Fruit fly (Drosophila melanogaster): ENCODE data around the gene JMJD7.

The JMJD7 gene

DNA sequence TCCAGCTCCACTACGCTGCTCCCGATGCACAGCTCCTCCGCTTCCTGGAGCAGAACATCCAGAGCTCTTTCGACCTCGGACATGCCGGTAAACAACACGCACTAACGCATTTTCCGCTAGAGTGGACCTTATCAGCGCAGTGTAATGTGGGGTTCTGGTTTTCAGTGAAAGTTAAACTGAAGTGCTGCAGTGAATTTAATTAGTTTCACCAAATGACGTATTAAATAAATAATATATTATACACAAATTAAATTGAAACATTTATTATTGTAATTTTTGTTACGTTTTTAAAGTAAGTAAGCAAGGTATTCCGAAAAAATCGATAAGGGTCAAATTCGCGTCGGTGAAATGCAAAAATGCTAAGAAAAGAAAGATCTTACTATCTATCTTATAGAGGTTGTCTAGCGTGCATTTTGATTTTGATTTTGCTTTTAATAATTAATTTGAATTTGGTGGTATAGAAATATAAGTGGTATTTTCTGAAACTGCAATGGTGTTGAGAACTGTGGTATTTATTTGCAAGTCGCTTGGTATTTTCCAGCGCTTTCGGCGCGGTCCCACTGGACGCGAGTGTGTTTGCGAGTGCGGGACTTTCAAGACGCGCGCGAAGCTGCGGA is at the start of gene JMJD7, which contains the start of gene CG10738 (continued):
- no peak for TF ChIP-seq CG11695 (GFP tag; IDR thresholded peaks at IDR 0.05)
- TF ChIP-seq CG2120 (GFP tag; optimal IDR thresholded peaks at IDR 0.05): peak; percentile 45
- peak; percentile 70 for TF ChIP-seq onecut (GFP tag; IDR thresholded peaks at IDR 0.05)
- peak; percentile 79 for TF ChIP-seq Sox100B (GFP tag; optimal IDR thresholded peaks at IDR 0.05)
- TF ChIP-seq gro (GFP tag; optimal IDR thresholded peaks at IDR 0.05): no peak
- TF ChIP-seq pb (GFP tag; optimal IDR thresholded peaks at IDR 0.05): peak; percentile 39
- peak; percentile 68 for TF ChIP-seq HLH3B (GFP tag; IDR thresholded peaks at IDR 0.05)
- peak; percentile 42; the same call in 1 of the 3 replicates for TF ChIP-seq CG17361 (GFP tag; IDR thresholded peaks at IDR 0.05)
- peak; percentile 8 for TF ChIP-seq Sox102F (GFP tag; optimal IDR thresholded peaks at IDR 0.05)
- 0 out of 3 replicates have a peak, but pooled peaks have one; percentile 4 for TF ChIP-seq sr (GFP tag; IDR thresholded peaks at IDR 0.05)
- TF ChIP-seq Mad (GFP tag; optimal IDR thresholded peaks at IDR 0.05): no peak
- TF ChIP-seq lilli (GFP tag; optimal IDR thresholded peaks at IDR 0.05): peak; percentile 37
- peak; percentile 27 for TF ChIP-seq mirr (GFP tag; optimal IDR thresholded peaks at IDR 0.05)
- no peak for TF ChIP-seq CG12236 (GFP tag; optimal IDR thresholded peaks at IDR 0.05)
- no peak for TF ChIP-seq CG3726 (GFP tag; IDR thresholded peaks at IDR 0.05)
- no peak for TF ChIP-seq ash1 (GFP tag; optimal IDR thresholded peaks at IDR 0.05)
- no peak for TF ChIP-seq Side (GFP tag; optimal IDR thresholded peaks at IDR 0.05)
- TF ChIP-seq trem (tag; optimal IDR thresholded peaks at IDR 0.05): no peak
- peak; percentile 64 for TF ChIP-seq pzg (GFP tag; optimal IDR thresholded peaks at IDR 0.05)
- no peak for TF ChIP-seq Usf (GFP tag; optimal IDR thresholded peaks at IDR 0.05)
- TF ChIP-seq bbx (GFP tag; IDR thresholded peaks at IDR 0.05; ENCODE audit: partially characterized antibody): no peak
- no peak for TF ChIP-seq Myb (GFP tag; optimal IDR thresholded peaks at IDR 0.05)
- TF ChIP-seq unpg (GFP tag; optimal IDR thresholded peaks at IDR 0.05): peak; percentile 26
- TF ChIP-seq lbe (GFP tag; optimal IDR thresholded peaks at IDR 0.05): peak; percentile 26
- no peak for TF ChIP-seq grn (GFP tag; optimal IDR thresholded peaks at IDR 0.05)
- TF ChIP-seq CG6765 (GFP tag; optimal IDR thresholded peaks at IDR 0.05): peak; percentile 15
- peak; percentile 73 for TF ChIP-seq CG5245 (GFP tag; optimal IDR thresholded peaks at IDR 0.05)
- peak; percentile 61 for TF ChIP-seq al (GFP tag; IDR thresholded peaks at IDR 0.05)
- no peak for TF ChIP-seq en (GFP tag; optimal IDR thresholded peaks at IDR 0.05)
- TF ChIP-seq Lpt (GFP tag; optimal IDR thresholded peaks at IDR 0.05): no peak
- TF ChIP-seq Gsc (GFP tag; IDR thresholded peaks at IDR 0.05): no peak
- TF ChIP-seq CG30020 (tag; optimal IDR thresholded peaks at IDR 0.05): peak; percentile 58
- TF ChIP-seq CG1233 (GFP tag; optimal IDR thresholded peaks at IDR 0.05): no peak
- peak; percentile 84 for TF ChIP-seq CG14710 (tag; optimal IDR thresholded peaks at IDR 0.05)
- TF ChIP-seq CG13624 (GFP tag; optimal IDR thresholded peaks at IDR 0.05): no peak
- no peak for TF ChIP-seq ac (GFP tag; optimal IDR thresholded peaks at IDR 0.05)
- TF ChIP-seq Ets97D (GFP tag; optimal IDR thresholded peaks at IDR 0.05): peak; percentile 16
- no peak for TF ChIP-seq CG2129 (GFP tag; IDR thresholded peaks at IDR 0.05; ENCODE audit: partially characterized antibody)
- no peak for TF ChIP-seq CG2202 (tag; optimal IDR thresholded peaks at IDR 0.05)
- TF ChIP-seq CG18619 (GFP tag; optimal IDR thresholded peaks at IDR 0.05): peak; percentile 24
- no peak for TF ChIP-seq psq (GFP tag; optimal IDR thresholded peaks at IDR 0.05)
- TF ChIP-seq C15 (GFP tag; IDR thresholded peaks at IDR 0.05): no peak
- no peak for TF ChIP-seq nau (GFP tag; optimal IDR thresholded peaks at IDR 0.05)
- no peak for TF ChIP-seq Hr3 (GFP tag; optimal IDR thresholded peaks at IDR 0.05)
- peak; percentile 18 for TF ChIP-seq dmrt99B (tag; optimal IDR thresholded peaks at IDR 0.05)
- peak; percentile 79 for TF ChIP-seq sens-2 (GFP tag; IDR thresholded peaks at IDR 0.05)
- no peak for TF ChIP-seq gcm2 (GFP tag; optimal IDR thresholded peaks at IDR 0.05)
- peak; percentile 70 for TF ChIP-seq klu (GFP tag; IDR thresholded peaks at IDR 0.05)
- TF ChIP-seq CG8478 (optimal IDR thresholded peaks at IDR 0.05): no peak
- TF ChIP-seq HLHmδ (GFP tag; optimal IDR thresholded peaks at IDR 0.05): no peak
- peak; percentile 75 for TF ChIP-seq ranshi (GFP tag; IDR thresholded peaks at IDR 0.05)
- TF ChIP-seq B-H2 (GFP tag; optimal IDR thresholded peaks at IDR 0.05): no peak

Data from whole organism, embryonic.